Worm (Caenorhabditis elegans): Measurements from ENCODE around the gene M60.7.

The M60.7 gene

ce11 chrX:8302299-8302698 lies 41.3 kb upstream of the M60.7 start, which contains the start of gene inx-5:
inx-5 (minus strand) TSS chrX:8302399.
- TF ChIP-seq nhr-28 (tag; optimal IDR thresholded peaks at IDR 0.05) (no peak), nhr-76 (tag; optimal IDR thresholded peaks at IDR 0.05) (no peak), lsy-2 (tag; optimal IDR thresholded peaks at IDR 0.05) (no peak), blmp-1 (tag; optimal IDR thresholded peaks at IDR 0.05) (no peak), mep-1 (tag; optimal IDR thresholded peaks at IDR 0.05) (no peak), nhr-2 (tag; optimal IDR thresholded peaks at IDR 0.05) (no peak), hlh-1 (tag; optimal IDR thresholded peaks at IDR 0.05) (no peak), snpc-4 (tag; optimal IDR thresholded peaks at IDR 0.05) (no peak), tbx-8 (GFP tag; optimal IDR thresholded peaks at IDR 0.05) (no peak), unc-39 (tag; optimal IDR thresholded peaks at IDR 0.05) (no peak), flh-1 (GFP tag; optimal IDR thresholded peaks at IDR 0.05) (no peak), lin-32 (GFP tag; optimal IDR thresholded peaks at IDR 0.05) (no peak), bed-3 (GFP tag; optimal IDR thresholded peaks at IDR 0.05) (no peak), pha-4 (tag; optimal IDR thresholded peaks at IDR 0.05) (no peak), mab-5 (tag; optimal IDR thresholded peaks at IDR 0.05) (no peak), elt-1 (tag; optimal IDR thresholded peaks at IDR 0.05; ENCODE audit: borderline replicate concordance, insufficient read depth) (no peak), sem-2 (GFP tag; optimal IDR thresholded peaks at IDR 0.05) (no peak), ceh-39 (tag; optimal IDR thresholded peaks at IDR 0.05) (no peak)

DNA sequence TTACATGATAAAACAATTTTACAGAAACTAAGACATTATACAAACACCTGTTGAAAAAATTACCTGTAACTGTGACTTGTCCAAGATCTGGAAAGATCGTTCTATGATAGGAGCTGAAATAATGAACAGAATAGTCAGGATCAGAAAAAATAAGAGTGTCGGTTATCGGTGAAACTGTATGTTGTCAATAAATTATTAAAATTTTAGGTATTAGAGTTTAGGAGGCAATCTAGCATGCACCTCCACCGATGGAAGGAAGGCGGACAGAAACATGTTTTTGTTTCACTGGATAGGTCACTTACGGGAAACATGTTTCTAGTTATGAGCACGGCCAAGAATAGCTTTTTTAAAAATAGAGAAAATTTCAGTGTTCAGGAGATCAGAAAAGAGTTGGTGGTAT lies 38.6 kb upstream of the M60.7 start, which contains the start of gene ced-13:
ced-13 (minus strand) TSS at position 101 of the 400 bp plus-strand sequence.
- TF ChIP-seq mls-2 (tag; optimal IDR thresholded peaks at IDR 0.05) (no peak), lsy-2 (tag; optimal IDR thresholded peaks at IDR 0.05) (no peak), sptf-1 (tag; optimal IDR thresholded peaks at IDR 0.05) (no peak), nhr-76 (tag; optimal IDR thresholded peaks at IDR 0.05) (no peak), pha-4 (tag; optimal IDR thresholded peaks at IDR 0.05) (no peak), ztf-11 (tag; optimal IDR thresholded peaks at IDR 0.05) (no peak), unc-39 (tag; optimal IDR thresholded peaks at IDR 0.05) (no peak), drap-1 (GFP tag; optimal IDR thresholded peaks at IDR 0.05) (no peak), elt-1 (tag; optimal IDR thresholded peaks at IDR 0.05; ENCODE audit: borderline replicate concordance, insufficient read depth) (no peak), lin-13 (tag; optimal IDR thresholded peaks at IDR 0.05) (no peak), ceh-83 (GFP tag; optimal IDR thresholded peaks at IDR 0.05) (no peak), ceh-43 (GFP tag; optimal IDR thresholded peaks at IDR 0.05) (no peak), zip-8 (tag; optimal IDR thresholded peaks at IDR 0.05) (no peak), ham-2 (GFP tag; optimal IDR thresholded peaks at IDR 0.05) (no peak), nhr-28 (tag; optimal IDR thresholded peaks at IDR 0.05) (no peak), unc-62 (GFP tag; optimal IDR thresholded peaks at IDR 0.05) (no peak)

DNA sequence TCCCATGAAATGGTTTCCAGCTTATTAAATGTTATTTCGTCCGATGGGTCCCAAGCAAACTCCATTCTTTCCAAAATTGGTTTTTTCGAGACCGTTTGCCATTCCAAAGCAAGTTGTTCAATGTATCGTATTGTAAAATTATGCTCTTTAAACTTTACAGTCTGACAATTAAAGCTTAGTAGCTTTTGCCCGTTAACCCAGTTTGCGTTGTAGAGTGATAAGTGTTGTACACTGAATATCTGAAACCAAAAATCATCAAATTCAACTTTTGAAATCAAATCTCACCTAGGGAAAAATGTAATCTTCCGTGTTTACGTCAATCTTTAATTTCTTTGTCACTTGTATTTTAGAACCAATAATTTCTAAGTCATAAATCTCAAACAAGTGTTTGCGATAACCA lies 36.4 kb upstream of the M60.7 start:
- TF ChIP-seq unc-62 (GFP tag; optimal IDR thresholded peaks at IDR 0.05) (no peak), elt-1 (tag; optimal IDR thresholded peaks at IDR 0.05; ENCODE audit: borderline replicate concordance, insufficient read depth) (no peak), M03D4.4 (tag; optimal IDR thresholded peaks at IDR 0.05) (no peak), ztf-11 (tag; optimal IDR thresholded peaks at IDR 0.05) (no peak), pha-4 (tag; optimal IDR thresholded peaks at IDR 0.05) (no peak), unc-39 (tag; optimal IDR thresholded peaks at IDR 0.05) (no peak), snpc-4 (tag; optimal IDR thresholded peaks at IDR 0.05) (no peak), cnd-1 (tag; optimal IDR thresholded peaks at IDR 0.05) (no peak), ceh-39 (tag; optimal IDR thresholded peaks at IDR 0.05) (no peak), elt-3 (tag; optimal IDR thresholded peaks at IDR 0.05) (no peak), ceh-43 (GFP tag; optimal IDR thresholded peaks at IDR 0.05) (no peak), mep-1 (tag; optimal IDR thresholded peaks at IDR 0.05) (no peak), lsy-2 (tag; optimal IDR thresholded peaks at IDR 0.05) (no peak), zip-8 (tag; optimal IDR thresholded peaks at IDR 0.05) (no peak), nhr-12 (tag; optimal IDR thresholded peaks at IDR 0.05) (no peak), lin-13 (tag; optimal IDR thresholded peaks at IDR 0.05) (no peak), tbx-8 (GFP tag; optimal IDR thresholded peaks at IDR 0.05) (no peak), nhr-237 (tag; optimal IDR thresholded peaks at IDR 0.05) (no peak)

DNA sequence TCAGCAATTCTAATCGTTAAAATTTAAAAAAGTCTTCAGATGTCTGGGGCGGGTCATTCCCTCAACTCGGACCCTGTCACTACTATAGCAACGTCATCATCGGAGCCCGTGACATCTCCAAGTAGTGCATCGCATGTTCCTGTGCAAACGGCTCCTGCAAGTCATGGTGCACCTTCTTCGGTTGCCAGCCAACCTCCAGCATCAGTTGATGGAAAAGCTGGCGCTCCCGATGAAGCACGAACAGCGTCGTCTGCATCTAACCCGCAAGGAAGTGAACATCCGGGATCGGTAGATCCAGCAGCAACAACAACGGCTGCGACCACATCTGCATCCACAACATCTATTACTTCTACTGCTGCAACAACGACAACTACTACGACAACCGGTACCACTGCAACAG lies 33.6 kb upstream of the M60.7 start, which contains the start of gene R09F10.3:
R09F10.3 (plus strand) TSS at position 40 of the 400 bp plus-strand sequence.
- TF ChIP-seq lin-32 (GFP tag; optimal IDR thresholded peaks at IDR 0.05), result no peak

Measured in whole organism, mixed stage, embryonic.